Worm (Caenorhabditis elegans) whole organism, young adult: ENCODE results near the gene fbxa-4.

Experiments used
- ama-1 ChIP-seq, 3 experiments: fragments of 150-350 bp in 1 of 3; sonication (generic microtip) in 2 of 3; optimal IDR thresholded peaks; 2 replicates each; lab custom pipeline; 2014 to 2018; ENCODE audit warnings: missing biosample characterization in 2 of 3, missing genetic modification characterization in 2 of 3, missing genetic modification reagents in 2 of 3
- madf-3 ChIP-seq: fragments of 200-800 bp; sonication (Bioruptor generic); IDR thresholded peaks from 2 replicates; pipeline ENCODE4 v1.3.6; 2022; ENCODE audit warnings: missing genetic modification reagents, missing genetic modification characterization, missing compliant biosample characterization
- snpc-4 ChIP-seq, 5 experiments: fragments of 150-350 bp in 1 of 5; sonication (generic microtip) in 4 of 5; optimal IDR thresholded peaks; 2 replicates each; lab custom pipeline; 2014 to 2018; ENCODE audit warnings: missing genetic modification characterization in 5 of 5, missing biosample characterization in 3 of 5, antibody characterized with exemption in 2 of 5, mild to moderate bottlenecking in 2 of 5, missing compliant biosample characterization in 2 of 5, missing genotype in 2 of 5, moderate library complexity in 2 of 5, missing genetic modification reagents in 1 of 5
- ztf-18 ChIP-seq: sonication (generic microtip); optimal IDR thresholded peaks from 2 replicates; lab custom pipeline; 2016; ENCODE audit warnings: missing genotype, mild to moderate bottlenecking, missing genetic modification characterization, missing compliant biosample characterization

DNA sequence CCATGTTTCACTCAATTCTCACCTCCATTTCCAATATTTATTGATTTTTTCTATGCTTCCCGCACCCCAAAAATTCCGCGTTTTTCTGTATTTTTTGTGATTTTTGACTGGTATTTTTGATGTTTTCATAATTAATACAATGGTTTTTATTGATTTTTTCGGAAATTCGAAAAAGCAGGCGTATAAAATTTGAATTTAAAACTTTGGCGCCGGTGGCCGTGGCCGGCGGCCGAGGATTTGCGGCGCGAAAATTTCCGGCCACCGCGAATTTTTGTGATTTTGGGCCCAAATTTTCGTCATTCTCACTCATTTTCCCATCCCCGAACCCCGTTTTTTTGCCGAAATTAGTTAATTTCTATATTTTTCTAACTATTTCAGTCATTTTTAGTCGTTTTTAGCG lies 35.7 kb upstream of the fbxa-4 start:
- TF ChIP-seq ama-1 (optimal IDR thresholded peaks at IDR 0.05; lab: Kevin White, UChicago) = no peak
- no peak for TF ChIP-seq ama-1 (GFP tag; optimal IDR thresholded peaks at IDR 0.05; lab: Kevin White, UChicago)
- TF ChIP-seq ztf-18 (tag; lab: Kevin White, UChicago) = no peak
- peak; percentile 87 for TF ChIP-seq madf-3
- no peak for TF ChIP-seq snpc-4 (GFP tag; optimal IDR thresholded peaks at IDR 0.05; lab: Kevin White, UChicago)
- TF ChIP-seq snpc-4 (tag; optimal IDR thresholded peaks at IDR 0.05; lab: Kevin White, UChicago) = peak in 2 of 4 experiments; percentile 2 to 36
